Worm (Caenorhabditis elegans): ENCODE data around the gene C44B7.7.

The C44B7.7 gene

DNA sequence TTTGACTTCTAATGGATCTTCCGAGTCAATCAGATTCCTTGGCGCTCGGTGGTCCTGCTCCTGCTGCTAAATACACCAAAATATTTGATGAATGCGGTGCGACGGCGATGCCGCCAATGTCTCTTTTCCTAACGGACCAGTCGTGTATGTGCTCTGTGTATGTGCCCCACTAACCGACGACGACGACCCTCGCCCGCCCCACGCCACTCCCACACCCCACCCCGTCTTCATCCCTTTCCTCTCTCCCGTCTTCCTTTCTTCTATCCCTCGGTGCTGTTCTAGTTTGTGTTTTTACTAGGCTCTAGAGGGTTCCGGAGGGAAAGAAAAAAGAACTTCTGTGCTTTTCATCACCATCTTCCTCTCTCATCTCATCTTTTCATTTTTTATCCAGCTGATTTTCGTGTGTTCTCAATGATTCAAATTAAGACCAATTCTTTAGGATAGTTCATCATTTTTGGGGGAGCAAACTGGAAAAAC, 45.3 kb downstream of the C44B7.7 start, which contains the start of gene egl-27:
Gene egl-27, plus strand, starts transcription at position 427 of the 477 bp plus-strand sequence.
- no peak for TF ChIP-seq T26A8.4 (GFP tag; IDR thresholded peaks at IDR 0.05)
- no peak for TF ChIP-seq daf-16 (GFP tag; optimal IDR thresholded peaks at IDR 0.05)
- TF ChIP-seq daf-16 (tag; optimal IDR thresholded peaks at IDR 0.05): no peak
- no peak for TF ChIP-seq snpc-4 (tag; optimal IDR thresholded peaks at IDR 0.05)
- no peak for TF ChIP-seq nhr-111 (GFP tag; optimal IDR thresholded peaks at IDR 0.05)
- TF ChIP-seq spr-1 (tag; optimal IDR thresholded peaks at IDR 0.05): no peak
- no peak for TF ChIP-seq ZK546.5 (tag; optimal IDR thresholded peaks at IDR 0.05)
- TF ChIP-seq tra-1 (GFP tag; IDR thresholded peaks at IDR 0.05): 0 out of 2 replicates have a peak, but pooled peaks have one; percentile 42
- TF ChIP-seq F44E2.7 (GFP tag; IDR thresholded peaks at IDR 0.05): no peak
- no peak for TF ChIP-seq ces-1 (GFP tag; optimal IDR thresholded peaks at IDR 0.05)
- no peak for TF ChIP-seq F49E8.2 (tag; optimal IDR thresholded peaks at IDR 0.05; ENCODE audit: borderline replicate concordance)
- no peak for TF ChIP-seq unc-130 (GFP tag; optimal IDR thresholded peaks at IDR 0.05)
- TF ChIP-seq Y48G9A.11 (GFP tag; IDR thresholded peaks at IDR 0.05): no peak
- TF ChIP-seq hlh-30 (tag; optimal IDR thresholded peaks at IDR 0.05; ENCODE audit: insufficient read depth): no peak
- TF ChIP-seq F37D6.2 (tag; optimal IDR thresholded peaks at IDR 0.05): no peak
- no peak for TF ChIP-seq Y105C5A.15 (GFP tag; IDR thresholded peaks at IDR 0.05)
- TF ChIP-seq aha-1 (tag): no peak
- no peak for TF ChIP-seq gei-8 (GFP tag; optimal IDR thresholded peaks at IDR 0.05)
- TF ChIP-seq cey-2 (tag; optimal IDR thresholded peaks at IDR 0.05; ENCODE audit: borderline replicate concordance, insufficient read depth): no peak
- TF ChIP-seq Y5F2A.4 (GFP tag; optimal IDR thresholded peaks at IDR 0.05): no peak
- no peak for TF ChIP-seq dve-1 (tag; optimal IDR thresholded peaks at IDR 0.05; ENCODE audit: insufficient read depth)
- TF ChIP-seq madf-9 (GFP tag; conservative IDR thresholded peaks at IDR 0.05): no peak
- TF ChIP-seq mdl-1 (tag; optimal IDR thresholded peaks at IDR 0.05): no peak
- peak; percentile 39 for TF ChIP-seq hlh-11 (tag; optimal IDR thresholded peaks at IDR 0.05)
- no peak for TF ChIP-seq ctbp-1 (GFP tag; IDR thresholded peaks at IDR 0.05)
- no peak for TF ChIP-seq R02D3.7 (tag; optimal IDR thresholded peaks at IDR 0.05)
- peak; percentile 68 for TF ChIP-seq egl-43 (GFP tag; IDR thresholded peaks at IDR 0.05)
- TF ChIP-seq madf-5 (GFP tag; IDR thresholded peaks at IDR 0.05): no peak
- TF ChIP-seq nhr-41 (GFP tag; IDR thresholded peaks at IDR 0.05): no peak
- no peak for TF ChIP-seq mes-2 (tag; optimal IDR thresholded peaks at IDR 0.05; ENCODE audit: poor library complexity, severe bottlenecking)
- TF ChIP-seq mxl-2 (GFP tag; conservative IDR thresholded peaks at IDR 0.05): no peak
- TF ChIP-seq ceh-28 (tag; optimal IDR thresholded peaks at IDR 0.05): no peak
- TF ChIP-seq lin-15B (tag; optimal IDR thresholded peaks at IDR 0.05): no peak
- TF ChIP-seq jun-1 (tag; optimal IDR thresholded peaks at IDR 0.05): no peak
- TF ChIP-seq zip-2 (tag; optimal IDR thresholded peaks at IDR 0.05): no peak
- no peak for TF ChIP-seq zip-11 (GFP tag; IDR thresholded peaks at IDR 0.05)
- no peak for TF ChIP-seq egl-27 (tag; optimal IDR thresholded peaks at IDR 0.05)
- no peak for TF ChIP-seq ceh-20 (GFP tag; IDR thresholded peaks at IDR 0.05)
- TF ChIP-seq zfp-3 (GFP tag; conservative IDR thresholded peaks at IDR 0.05): no peak
- TF ChIP-seq unc-62 (GFP tag; optimal IDR thresholded peaks at IDR 0.05 in 1 of 2): peak in 1 of 2 experiments; percentile 52
- TF ChIP-seq unc-62 (tag; optimal IDR thresholded peaks at IDR 0.05): no peak
- TF ChIP-seq mxl-3 (GFP tag; optimal IDR thresholded peaks at IDR 0.05): peak; percentile 16
- no peak for TF ChIP-seq lin-29 (GFP tag; IDR thresholded peaks at IDR 0.05)
- no peak for TF ChIP-seq nhr-11 (tag; optimal IDR thresholded peaks at IDR 0.05)
- TF ChIP-seq D1046.2 (GFP tag; IDR thresholded peaks at IDR 0.05): no peak
- 0 out of 2 replicates have a peak, but pooled peaks have one; percentile 44 for TF ChIP-seq hmg-1.1 (GFP tag; IDR thresholded peaks at IDR 0.05)
- no peak for TF ChIP-seq ztf-7 (tag; optimal IDR thresholded peaks at IDR 0.05)
- TF ChIP-seq pha-4 (GFP tag; IDR thresholded peaks at IDR 0.05): no peak
- no peak for TF ChIP-seq pha-4 (tag; optimal IDR thresholded peaks at IDR 0.05)
- TF ChIP-seq nhr-76 (tag; optimal IDR thresholded peaks at IDR 0.05): no peak
- no peak for TF ChIP-seq lin-13 (GFP tag; optimal IDR thresholded peaks at IDR 0.05)
- TF ChIP-seq pqm-1 (tag; optimal IDR thresholded peaks at IDR 0.05): no peak
